Fruit fly (Drosophila melanogaster) whole organism, embryonic: ENCODE data around the gene CG1575.

ENCODE experiments used
- Antp ChIP-seq: fragments of 200-800 bp; sonication (Bioruptor generic); optimal IDR thresholded peaks from 3 replicates; lab custom pipeline; 2016; ENCODE audit warnings: missing biosample characterization, missing genetic modification characterization
- CG11085 ChIP-seq: fragments of 200-800 bp; sonication (Bioruptor generic); IDR thresholded peaks from 2 replicates; pipeline ENCODE4 v1.3.6; 2022; ENCODE audit warnings: missing biosample characterization, missing genetic modification characterization
- CG12071 ChIP-seq: fragments of 200-800 bp; sonication (Bioruptor generic); optimal IDR thresholded peaks from 3 replicates; lab custom pipeline; 2018; ENCODE audit warnings: missing biosample characterization, mild to moderate bottlenecking, missing genetic modification characterization
- CG14965 ChIP-seq: fragments of 200-800 bp; sonication (Bioruptor generic); optimal IDR thresholded peaks from 2 replicates; lab custom pipeline; 2016; ENCODE audit warnings: missing biosample characterization, missing genetic modification characterization, borderline replicate concordance
- CG15011 ChIP-seq: fragments of 200-800 bp; sonication (Bioruptor generic); optimal IDR thresholded peaks from 3 replicates; lab custom pipeline; 2018; ENCODE audit warnings: missing biosample characterization, mild to moderate bottlenecking, missing genetic modification characterization
- CG1529 ChIP-seq: fragments of 200-800 bp; sonication (Bioruptor generic); optimal IDR thresholded peaks from 3 replicates; lab custom pipeline; 2018; ENCODE audit warnings: missing biosample characterization, missing genetic modification characterization
- CG15479 ChIP-seq: fragments of 200-800 bp; sonication (Bioruptor generic); optimal IDR thresholded peaks from 3 replicates; lab custom pipeline; 2019; ENCODE audit warnings: missing biosample characterization, mild to moderate bottlenecking, missing genetic modification characterization, moderate library complexity
- CG1602 ChIP-seq: fragments of 200-800 bp; sonication (Bioruptor generic); optimal IDR thresholded peaks from 3 replicates; lab custom pipeline; 2016; ENCODE audit warnings: missing biosample characterization, missing genetic modification characterization
- CG17361 ChIP-seq: fragments of 200-800 bp; sonication (Bioruptor generic); IDR thresholded peaks from 3 replicates; pipeline ENCODE4 v1.3.6; 2022; ENCODE audit warnings: missing biosample characterization, missing genetic modification characterization
- CG3065 ChIP-seq: fragments of 200-800 bp; sonication (Bioruptor generic); optimal IDR thresholded peaks from 2 replicates; lab custom pipeline; 2016; ENCODE audit warnings: missing biosample characterization, missing genetic modification characterization
- CG3726 ChIP-seq: fragments of 200-800 bp; sonication (Bioruptor generic); IDR thresholded peaks from 3 replicates; pipeline ENCODE4, ENCODE4 v1.3.6; 2022; ENCODE audit warnings: missing biosample characterization, missing genetic modification characterization
- CG3847 ChIP-seq: fragments of 200-800 bp; sonication (Bioruptor generic); IDR thresholded peaks from 2 replicates; pipeline ENCODE4 v1.3.6; 2022; ENCODE audit warnings: missing biosample characterization, missing genetic modification characterization
- CG42726 ChIP-seq: fragments of 200-800 bp; sonication (Bioruptor generic); IDR thresholded peaks from 2 replicates; pipeline ENCODE4 v1.3.6; 2022; ENCODE audit warnings: missing biosample characterization, missing genetic modification characterization; ENCODE audit not compliant: partially characterized antibody
- CG4360 ChIP-seq: fragments of 200-800 bp; sonication (Bioruptor generic); IDR thresholded peaks from 2 replicates; pipeline ENCODE4 v1.3.6; 2022; ENCODE audit warnings: missing biosample characterization, missing genetic modification characterization
- CG4820 ChIP-seq: fragments of 200-800 bp; sonication (Bioruptor generic); optimal IDR thresholded peaks from 3 replicates; lab custom pipeline; 2016; ENCODE audit warnings: missing biosample characterization, missing genetic modification characterization
- CG6683 ChIP-seq: fragments of 200-800 bp; sonication (Bioruptor generic); optimal IDR thresholded peaks from 2 replicates; lab custom pipeline; 2017; ENCODE audit warnings: missing biosample characterization, mild to moderate bottlenecking, missing genetic modification characterization, missing genetic modification reagents
- CG6854 ChIP-seq: fragments of 200-800 bp; sonication (Bioruptor generic); optimal IDR thresholded peaks from 3 replicates; lab custom pipeline; 2017; ENCODE audit warnings: missing biosample characterization, mild to moderate bottlenecking, missing genetic modification characterization
- CHES-1-like ChIP-seq: fragments of 200-800 bp; sonication (Bioruptor generic); optimal IDR thresholded peaks from 2 replicates; lab custom pipeline; 2016; ENCODE audit warnings: missing biosample characterization, missing genetic modification characterization
- Dad ChIP-seq: fragments of 200-800 bp; sonication (Bioruptor generic); optimal IDR thresholded peaks from 3 replicates; lab custom pipeline; 2016; ENCODE audit warnings: missing biosample characterization, missing genetic modification characterization
- Dip3 ChIP-seq: fragments of 200-800 bp; sonication (Bioruptor generic); optimal IDR thresholded peaks from 3 replicates; lab custom pipeline; 2016; ENCODE audit warnings: missing biosample characterization, missing genetic modification characterization
- Gsc ChIP-seq: fragments of 200-800 bp; sonication (Bioruptor generic); IDR thresholded peaks from 2 replicates; pipeline ENCODE4 v1.3.6; 2022; ENCODE audit warnings: missing biosample characterization, missing genetic modification characterization
- H2.0 ChIP-seq: fragments of 200-800 bp; sonication (Bioruptor generic); IDR thresholded peaks from 2 replicates; pipeline ENCODE4 v1.3.6; 2022; ENCODE audit warnings: missing biosample characterization, missing genetic modification characterization
- HLH54F ChIP-seq: fragments of 200-800 bp; sonication (Bioruptor generic); optimal IDR thresholded peaks from 3 replicates; lab custom pipeline; 2016; ENCODE audit warnings: missing biosample characterization, missing genetic modification characterization
- Myb ChIP-seq: fragments of 200-800 bp; sonication (Bioruptor generic); optimal IDR thresholded peaks from 2 replicates; lab custom pipeline; 2016; ENCODE audit warnings: missing biosample characterization, missing genetic modification characterization
- NC2β ChIP-seq: fragments of 200-800 bp; sonication (Bioruptor generic); optimal IDR thresholded peaks from 2 replicates; lab custom pipeline; 2016; ENCODE audit warnings: missing biosample characterization, missing genetic modification characterization
- Nf-YC ChIP-seq: fragments of 200-800 bp; optimal IDR thresholded peaks from 3 replicates; lab custom pipeline; 2019; ENCODE audit warnings: missing biosample characterization, mild to moderate bottlenecking, missing genetic modification characterization, moderate library complexity
- Rfx ChIP-seq: fragments of 200-800 bp; sonication (Bioruptor generic); IDR thresholded peaks from 2 replicates; pipeline ENCODE4 v1.3.6; 2022; ENCODE audit warnings: missing biosample characterization, missing genetic modification characterization
- Stat92E ChIP-seq, 3 experiments: fragments of >200 bp in 2 of 3; fragments of 200-800 bp in 1 of 3; sonication (Bioruptor generic) in 1 of 3; optimal IDR thresholded peaks; 2 replicates each; lab custom pipeline; 2017 to 2019; ENCODE audit warnings: missing biosample characterization in 3 of 3, missing genetic modification characterization in 3 of 3, mild to moderate bottlenecking in 1 of 3, moderate library complexity in 1 of 3
- Tbp ChIP-seq: fragments of >200 bp; optimal IDR thresholded peaks from 2 replicates; lab custom pipeline; 2018; ENCODE audit warnings: missing biosample characterization, missing genetic modification characterization
- ara ChIP-seq: fragments of 200-800 bp; sonication (Bioruptor generic); IDR thresholded peaks from 2 replicates; pipeline ENCODE4 v1.3.6; 2022; ENCODE audit warnings: missing biosample characterization, missing genetic modification characterization
- bowl ChIP-seq: fragments of 200-800 bp; sonication (Bioruptor generic); IDR thresholded peaks from 2 replicates; pipeline ENCODE4 v1.3.6; 2022; ENCODE audit warnings: missing biosample characterization, missing genetic modification characterization
- cad ChIP-seq: fragments of >200 bp; optimal IDR thresholded peaks from 2 replicates; lab custom pipeline; 2017; ENCODE audit warnings: missing biosample characterization, missing genetic modification characterization
- corto ChIP-seq: fragments of 200-800 bp; sonication (Bioruptor generic); optimal IDR thresholded peaks from 2 replicates; lab custom pipeline; 2016; ENCODE audit warnings: missing biosample characterization, mild to moderate bottlenecking, missing genetic modification characterization, moderate library complexity
- crc ChIP-seq: fragments of 200-800 bp; sonication (Bioruptor generic); optimal IDR thresholded peaks from 2 replicates; lab custom pipeline; 2016; ENCODE audit warnings: missing biosample characterization, missing genetic modification characterization
- croc ChIP-seq: fragments of 200-800 bp; sonication (Bioruptor generic); conservative IDR thresholded peaks from 3 replicates; pipeline ENCODE4 v1.3.6; 2022; ENCODE audit warnings: missing biosample characterization, missing genetic modification characterization
- crol ChIP-seq: fragments of 200-800 bp; sonication (Bioruptor generic); IDR thresholded peaks from 2 replicates; pipeline ENCODE4 v1.3.6; 2022; ENCODE audit warnings: missing biosample characterization, missing genetic modification characterization
- cwo ChIP-seq: fragments of 200-800 bp; sonication (Bioruptor generic); optimal IDR thresholded peaks from 3 replicates; lab custom pipeline; 2017; ENCODE audit warnings: missing biosample characterization, missing genetic modification characterization, mild to moderate bottlenecking, moderate library complexity, missing genetic modification reagents
- eyg ChIP-seq: fragments of 200-800 bp; sonication (Bioruptor generic); optimal IDR thresholded peaks from 3 replicates; lab custom pipeline; 2016; ENCODE audit warnings: missing biosample characterization, missing genetic modification characterization
- fd64A ChIP-seq: fragments of 200-800 bp; sonication (Bioruptor generic); optimal IDR thresholded peaks from 3 replicates; lab custom pipeline; 2018; ENCODE audit warnings: missing biosample characterization, mild to moderate bottlenecking, missing genetic modification characterization
- ftz-f1 ChIP-seq: fragments of 200-800 bp; sonication (Bioruptor generic); optimal IDR thresholded peaks from 2 replicates; lab custom pipeline; 2016; ENCODE audit warnings: missing biosample characterization, missing genetic modification characterization
- gro ChIP-seq: fragments of 200-800 bp; sonication (Bioruptor generic); optimal IDR thresholded peaks from 2 replicates; lab custom pipeline; 2016; ENCODE audit warnings: missing biosample characterization, missing genetic modification characterization
- kah ChIP-seq: fragments of 200-800 bp; sonication (Bioruptor generic); optimal IDR thresholded peaks from 2 replicates; lab custom pipeline; 2018; ENCODE audit warnings: missing biosample characterization, mild to moderate bottlenecking, missing genetic modification characterization
- knrl ChIP-seq: fragments of 200-800 bp; sonication (Bioruptor generic); IDR thresholded peaks from 3 replicates; pipeline ENCODE4 v1.3.6; 2022; ENCODE audit warnings: missing biosample characterization, missing genetic modification characterization; ENCODE audit not compliant: partially characterized antibody
- maf-S ChIP-seq: fragments of 200-800 bp; sonication (Bioruptor generic); optimal IDR thresholded peaks from 2 replicates; lab custom pipeline; 2016; ENCODE audit warnings: missing biosample characterization, missing genetic modification characterization
- nau ChIP-seq: fragments of 200-800 bp; sonication (Bioruptor generic); optimal IDR thresholded peaks from 3 replicates; lab custom pipeline; 2017; ENCODE audit warnings: missing biosample characterization, mild to moderate bottlenecking, missing genetic modification characterization, missing genetic modification reagents
- psq ChIP-seq: fragments of 200-800 bp; sonication (Bioruptor generic); optimal IDR thresholded peaks from 2 replicates; lab custom pipeline; 2017; ENCODE audit warnings: missing biosample characterization, missing genetic modification characterization
- sim ChIP-seq: fragments of 200-800 bp; sonication (Bioruptor generic); IDR thresholded peaks from 2 replicates; pipeline ENCODE4 v1.3.6; 2022; ENCODE audit warnings: missing biosample characterization, missing genetic modification characterization
- sqz ChIP-seq: fragments of 200-800 bp; sonication (Bioruptor generic); optimal IDR thresholded peaks from 3 replicates; lab custom pipeline; 2018; ENCODE audit warnings: missing biosample characterization, mild to moderate bottlenecking, missing genetic modification characterization
- tin ChIP-seq: fragments of 200-800 bp; sonication (Bioruptor generic); optimal IDR thresholded peaks from 3 replicates; lab custom pipeline; 2016; ENCODE audit warnings: missing biosample characterization, missing genetic modification characterization
- trh ChIP-seq: fragments of 200-800 bp; sonication (Bioruptor generic); optimal IDR thresholded peaks from 2 replicates; lab custom pipeline; 2016; ENCODE audit warnings: missing biosample characterization, missing genetic modification characterization
- vvl ChIP-seq: fragments of 200-800 bp; sonication (Bioruptor generic); IDR thresholded peaks from 2 replicates; pipeline ENCODE4 v1.3.6; 2022; ENCODE audit warnings: missing biosample characterization, missing genetic modification characterization

CG1575 gene

DNA sequence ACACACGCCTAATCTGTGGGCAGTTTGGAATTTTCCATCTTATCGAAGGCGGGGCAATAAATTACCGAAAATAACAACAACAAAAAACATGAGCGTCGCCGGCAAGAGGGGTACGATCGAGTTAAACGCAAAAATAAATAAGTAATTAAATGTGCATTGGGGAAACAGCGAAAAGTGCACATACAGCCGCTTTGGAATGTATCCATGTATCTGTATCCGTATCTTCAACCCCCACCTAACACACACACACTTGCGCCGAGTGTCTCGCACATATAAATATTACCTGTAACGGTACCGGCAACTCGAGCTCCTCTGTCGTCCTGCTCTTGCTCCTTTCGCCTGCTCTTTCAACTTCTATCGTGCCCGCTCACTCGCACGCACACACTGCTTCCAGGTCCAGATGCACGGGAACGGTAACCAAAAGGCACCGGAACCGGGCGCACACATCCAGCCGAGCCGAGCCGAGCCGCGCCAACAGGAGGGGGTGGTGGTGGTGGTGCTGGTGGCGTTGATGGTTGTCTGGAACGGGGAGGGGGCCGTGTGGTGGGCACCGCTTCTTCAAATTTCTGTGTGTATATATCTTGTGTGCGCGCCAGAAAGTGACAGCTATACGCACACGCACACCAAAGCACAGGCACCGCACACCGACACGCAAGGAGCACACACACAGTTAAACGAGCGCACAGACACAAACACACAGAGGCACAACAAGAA is 24.7 kb downstream of the CG1575 start (continued):
- TF ChIP-seq knrl (GFP tag; lab: Robert Waterston, UW) (no peak), corto (no peak), ftz-f1 (GFP tag; lab: Kevin White, UChicago) (no peak), HLH54F (GFP tag; lab: Kevin White, UChicago) (peak; percentile 23), nau (no peak), NC2β (no peak), eyg (no peak), ara (GFP tag; lab: Robert Waterston, UW) (no peak), bowl (GFP tag; lab: Robert Waterston, UW) (no peak), CG1529 (GFP tag; lab: Kevin White, UChicago) (no peak), kah (peak; percentile 9), CG11085 (GFP tag; lab: Robert Waterston, UW) (no peak), CG1602 (GFP tag; lab: Kevin White, UChicago) (no peak), Myb (peak; percentile 22), CG3726 (no peak), sim (GFP tag; lab: Robert Waterston, UW) (no peak), psq (GFP tag; lab: Kevin White, UChicago) (no peak), CG15479 (GFP tag; lab: Kevin White, UChicago) (no peak), crc (GFP tag; lab: Kevin White, UChicago) (peak; percentile 11), cwo (GFP tag; lab: Kevin White, UChicago) (peak; percentile 39), CG17361 (GFP tag; lab: Robert Waterston, UW) (peak; percentile 31; the same call in 1 of the 3 replicates), CG4360 (peak; percentile 53; the same call in 1 of the 2 replicates), CG15011 (no peak), maf-S (no peak), CG14965 (GFP tag; lab: Kevin White, UChicago) (no peak), CG6854 (no peak), Antp (GFP tag; lab: Kevin White, UChicago) (peak; percentile 28), vvl (GFP tag; lab: Robert Waterston, UW) (peak; percentile 18; the same call in 1 of the 2 replicates), fd64A (GFP tag; lab: Kevin White, UChicago) (no peak), Dip3 (GFP tag; lab: Kevin White, UChicago) (peak; percentile 28), CG6683 (GFP tag; lab: Kevin White, UChicago) (peak; percentile 0), cad (GFP tag; lab: Kevin White, UChicago) (no peak), CG4820 (GFP tag; lab: Kevin White, UChicago) (peak; percentile 15), CHES-1-like (GFP tag; lab: Kevin White, UChicago) (peak; percentile 11), tin (GFP tag; lab: Kevin White, UChicago) (no peak), Rfx (GFP tag; lab: Robert Waterston, UW) (peak; percentile 45; the same call in 1 of the 2 replicates), trh (GFP tag; lab: Kevin White, UChicago) (no peak), Tbp (no peak), Gsc (GFP tag; lab: Robert Waterston, UW) (no peak), croc (GFP tag; lab: Robert Waterston, UW) (no peak), H2.0 (no peak), CG3065 (GFP tag; lab: Kevin White, UChicago) (no peak), crol (peak; percentile 99), Stat92E (GFP tag; optimal IDR thresholded peaks at IDR 0.05; lab: Kevin White, UChicago) (no peak), CG12071 (no peak), gro (GFP tag; lab: Kevin White, UChicago) (no peak), CG3847 (GFP tag; lab: Robert Waterston, UW) (no peak), sqz (GFP tag; lab: Kevin White, UChicago) (no peak), Nf-YC (peak; percentile 30), CG42726 (GFP tag; lab: Robert Waterston, UW) (no peak), Dad (GFP tag; lab: Kevin White, UChicago) (no peak)
